Worm (Caenorhabditis elegans) whole organism, L2 larva: ENCODE data around the gene sup-18.

ENCODE experiments used
- F13H6.1 ChIP-seq: sonication (generic microtip); optimal IDR thresholded peaks from 2 replicates; lab custom pipeline; 2016; ENCODE audit warnings: missing genetic modification characterization, missing compliant biosample characterization
- ZK546.5 ChIP-seq: sonication (generic microtip); optimal IDR thresholded peaks from 2 replicates; lab custom pipeline; 2017; ENCODE audit warnings: missing biosample characterization, missing genetic modification characterization
- ama-1 ChIP-seq: fragments of 150-350 bp; optimal IDR thresholded peaks from 2 replicates; lab custom pipeline; 2018; ENCODE audit warnings: inconsistent platforms
- ceh-82 ChIP-seq: fragments of 150-350 bp; optimal IDR thresholded peaks from 2 replicates; lab custom pipeline; 2014; ENCODE audit warnings: missing biosample characterization, missing genetic modification characterization
- elt-3 ChIP-seq: sonication (generic microtip); optimal IDR thresholded peaks from 2 replicates; lab custom pipeline; 2017; ENCODE audit warnings: missing biosample characterization, missing genetic modification characterization
- fos-1 ChIP-seq: fragments of 150-350 bp; optimal IDR thresholded peaks from 2 replicates; lab custom pipeline; 2014; ENCODE audit warnings: missing biosample characterization, missing genetic modification characterization
- nhr-11 ChIP-seq: fragments of 150-350 bp; optimal IDR thresholded peaks from 2 replicates; lab custom pipeline; 2014; ENCODE audit warnings: missing biosample characterization, missing genetic modification characterization
- nhr-12 ChIP-seq: fragments of 150-350 bp; optimal IDR thresholded peaks from 2 replicates; lab custom pipeline; 2014; ENCODE audit warnings: missing biosample characterization, missing genetic modification characterization
- nhr-23 ChIP-seq: fragments of 150-350 bp; optimal IDR thresholded peaks from 2 replicates; lab custom pipeline; 2014; ENCODE audit warnings: missing biosample characterization, missing genetic modification reagents, missing genetic modification characterization
- nhr-77 ChIP-seq: fragments of 150-350 bp; optimal IDR thresholded peaks from 2 replicates; lab custom pipeline; 2014; ENCODE audit warnings: missing biosample characterization, missing genetic modification characterization
- skn-1 ChIP-seq: sonication (generic microtip); optimal IDR thresholded peaks from 2 replicates; lab custom pipeline; 2017; ENCODE audit warnings: missing biosample characterization, missing genetic modification characterization
- snpc-4 ChIP-seq: fragments of 150-350 bp; optimal IDR thresholded peaks from 2 replicates; lab custom pipeline; 2014; ENCODE audit warnings: missing biosample characterization, missing genetic modification characterization
- unc-39 ChIP-seq: fragments of 150-350 bp; optimal IDR thresholded peaks from 2 replicates; lab custom pipeline; 2014; ENCODE audit warnings: missing biosample characterization, missing genetic modification characterization

- TF ChIP-seq nhr-23 (no peak), ama-1 (lab: Kevin White, UChicago) (no peak), skn-1 (tag; lab: Kevin White, UChicago) (no peak), nhr-77 (tag; lab: Kevin White, UChicago) (no peak), nhr-11 (tag; lab: Kevin White, UChicago) (no peak), ceh-82 (no peak), F13H6.1 (tag; lab: Kevin White, UChicago) (no peak), unc-39 (tag; lab: Kevin White, UChicago) (no peak), fos-1 (tag; lab: Kevin White, UChicago) (no peak), elt-3 (tag; lab: Kevin White, UChicago) (no peak), snpc-4 (tag; lab: Kevin White, UChicago) (no peak), nhr-12 (tag; lab: Kevin White, UChicago) (no peak), ZK546.5 (tag; lab: Kevin White, UChicago) (no peak)
Measured at ce11 chrIII:7900733-7901132, 22.0 kb upstream of the sup-18 start, which contains the start of gene best-24.
